Worm (Caenorhabditis elegans): ENCODE results near the gene T13C2.2.

T13C2.2 gene

ce11 chrII:6834582-6835058, 42.6 kb downstream of the T13C2.2 start, which contains the start of gene egl-27:
Gene egl-27 (plus strand): TSS chrII:6835008.
- no peak for TF ChIP-seq lin-13 (GFP tag; optimal IDR thresholded peaks at IDR 0.05)

- peak; percentile 80 for TF ChIP-seq nhr-25 (tag; optimal IDR thresholded peaks at IDR 0.05)
- no peak for TF ChIP-seq ama-1 (optimal IDR thresholded peaks at IDR 0.05)
- TF ChIP-seq sma-9 (GFP tag; optimal IDR thresholded peaks at IDR 0.05) = peak; percentile 87
- no peak for TF ChIP-seq sma-9 (tag; optimal IDR thresholded peaks at IDR 0.05)
- TF ChIP-seq unc-55 (GFP tag; optimal IDR thresholded peaks at IDR 0.05) = peak; percentile 46
- peak; percentile 19 for TF ChIP-seq sma-3 (GFP tag; optimal IDR thresholded peaks at IDR 0.05)
- peak; percentile 56 for TF ChIP-seq lin-13 (GFP tag; optimal IDR thresholded peaks at IDR 0.05)
- TF ChIP-seq unc-62 (GFP tag; optimal IDR thresholded peaks at IDR 0.05) = peak; percentile 31
- no peak for TF ChIP-seq R02D3.7 (tag; optimal IDR thresholded peaks at IDR 0.05)
- peak; percentile 23 for TF ChIP-seq nhr-21 (tag; optimal IDR thresholded peaks at IDR 0.05)
- no peak for TF ChIP-seq mbf-1 (tag; optimal IDR thresholded peaks at IDR 0.05)
- no peak for TF ChIP-seq nhr-237 (tag; optimal IDR thresholded peaks at IDR 0.05)
- TF ChIP-seq fos-1 (tag; optimal IDR thresholded peaks at IDR 0.05) = peak; percentile 76
- TF ChIP-seq zag-1 (tag; optimal IDR thresholded peaks at IDR 0.05) = no peak
- no peak for TF ChIP-seq snpc-4 (tag; optimal IDR thresholded peaks at IDR 0.05)
- peak; percentile 58 for TF ChIP-seq nhr-6 (tag; optimal IDR thresholded peaks at IDR 0.05)
- TF ChIP-seq nhr-129 (tag; optimal IDR thresholded peaks at IDR 0.05) = peak; percentile 55
- TF ChIP-seq ztf-1 (GFP tag; conservative IDR thresholded peaks at IDR 0.05) = no peak
- peak; percentile 47 for TF ChIP-seq crh-2 (tag; optimal IDR thresholded peaks at IDR 0.05)
- peak; percentile 93 for TF ChIP-seq ceh-16 (tag; optimal IDR thresholded peaks at IDR 0.05)
- TF ChIP-seq F13H6.1 (tag; optimal IDR thresholded peaks at IDR 0.05) = no peak
- TF ChIP-seq lsy-2 (tag; optimal IDR thresholded peaks at IDR 0.05) = peak in 1 of 2 experiments; percentile 53
- TF ChIP-seq blmp-1 (tag; optimal IDR thresholded peaks at IDR 0.05; ENCODE audit: insufficient read depth) = peak; percentile 20
- peak; percentile 87 for TF ChIP-seq mab-5 (tag; optimal IDR thresholded peaks at IDR 0.05)
- TF ChIP-seq skn-1 (tag; optimal IDR thresholded peaks at IDR 0.05) = no peak
- TF ChIP-seq C34F6.9 (tag; optimal IDR thresholded peaks at IDR 0.05) = peak; percentile 61
- peak; percentile 88 for TF ChIP-seq sem-4 (tag; optimal IDR thresholded peaks at IDR 0.05)
- TF ChIP-seq egl-27 (tag; optimal IDR thresholded peaks at IDR 0.05) = peak; percentile 96
- no peak for TF ChIP-seq nhr-11 (tag; optimal IDR thresholded peaks at IDR 0.05)
- no peak for TF ChIP-seq dmd-4 (tag; optimal IDR thresholded peaks at IDR 0.05)
- no peak for TF ChIP-seq mdl-1 (tag; optimal IDR thresholded peaks at IDR 0.05)
These were observed 43.5 kb downstream of the T13C2.2 start for ce11 chrII:6835500-6835899.

ce11 chrII:6835972-6836595, 44.1 kb downstream of the T13C2.2 start:
- TF ChIP-seq sem-4 (tag; optimal IDR thresholded peaks at IDR 0.05) (peak; percentile 34), nhr-11 (tag; optimal IDR thresholded peaks at IDR 0.05) (no peak), nhr-25 (tag; optimal IDR thresholded peaks at IDR 0.05) (peak; percentile 4), egl-27 (tag; optimal IDR thresholded peaks at IDR 0.05) (peak; percentile 90), lin-13 (GFP tag; optimal IDR thresholded peaks at IDR 0.05) (no peak), ztf-1 (GFP tag; conservative IDR thresholded peaks at IDR 0.05) (no peak), sma-3 (GFP tag; optimal IDR thresholded peaks at IDR 0.05) (no peak), blmp-1 (tag; optimal IDR thresholded peaks at IDR 0.05; ENCODE audit: insufficient read depth) (peak; percentile 2), crh-2 (tag; optimal IDR thresholded peaks at IDR 0.05) (peak; percentile 4), lin-11 (tag; optimal IDR thresholded peaks at IDR 0.05) (peak; percentile 40), zag-1 (tag; optimal IDR thresholded peaks at IDR 0.05) (no peak), nhr-129 (tag; optimal IDR thresholded peaks at IDR 0.05) (peak; percentile 18), unc-55 (GFP tag; optimal IDR thresholded peaks at IDR 0.05) (no peak), unc-62 (GFP tag; optimal IDR thresholded peaks at IDR 0.05) (no peak), mab-5 (tag; optimal IDR thresholded peaks at IDR 0.05) (peak; percentile 32), lsy-2 (tag; optimal IDR thresholded peaks at IDR 0.05) (peak in 1 of 2 experiments; percentile 0), nhr-237 (tag; optimal IDR thresholded peaks at IDR 0.05) (no peak), mdl-1 (tag; optimal IDR thresholded peaks at IDR 0.05) (no peak), nhr-77 (tag; optimal IDR thresholded peaks at IDR 0.05) (no peak), F13H6.1 (tag; optimal IDR thresholded peaks at IDR 0.05) (peak; percentile 49), ztf-4 (tag; optimal IDR thresholded peaks at IDR 0.05) (peak; percentile 14)

Measured in whole organism, L2 larva.